Worm (Caenorhabditis elegans) whole organism, young adult: Measurements from ENCODE around the gene ZK1240.5.

Experiments
- D2030.7 ChIP-seq: fragments of 200-800 bp; sonication (Bioruptor generic); IDR thresholded peaks from 2 replicates; pipeline ENCODE4 v1.3.6; 2022; ENCODE audit warnings: missing genetic modification reagents, missing genetic modification characterization, missing compliant biosample characterization
- dox-1 ChIP-seq: fragments of 200-800 bp; sonication (Bioruptor generic); IDR thresholded peaks from 2 replicates; pipeline ENCODE4 v1.3.6; 2022; ENCODE audit warnings: missing genetic modification reagents, missing genetic modification characterization, missing compliant biosample characterization
- mxl-1 ChIP-seq: sonication (generic microtip); optimal IDR thresholded peaks from 2 replicates; lab custom pipeline; 2016; ENCODE audit warnings: missing genetic modification characterization, missing compliant biosample characterization
- nhr-179 ChIP-seq: sonication (generic microtip); optimal IDR thresholded peaks from 2 replicates; lab custom pipeline; 2016; ENCODE audit warnings: mild to moderate bottlenecking, missing genetic modification characterization, missing compliant biosample characterization
- rcor-1 ChIP-seq: fragments of 200-800 bp; sonication (Bioruptor generic); IDR thresholded peaks from 2 replicates; pipeline ENCODE4 v1.3.6; 2022; ENCODE audit warnings: missing genetic modification reagents, missing genetic modification characterization, missing compliant biosample characterization
- snpc-4 ChIP-seq, 5 experiments: fragments of 150-350 bp in 1 of 5; sonication (generic microtip) in 4 of 5; optimal IDR thresholded peaks; 2 replicates each; lab custom pipeline; 2014 to 2018; ENCODE audit warnings: missing genetic modification characterization in 5 of 5, missing biosample characterization in 3 of 5, antibody characterized with exemption in 2 of 5, mild to moderate bottlenecking in 2 of 5, missing compliant biosample characterization in 2 of 5, missing genotype in 2 of 5, moderate library complexity in 2 of 5, missing genetic modification reagents in 1 of 5
- unc-130 ChIP-seq: sonication (generic microtip); optimal IDR thresholded peaks from 2 replicates; lab custom pipeline; 2016; ENCODE audit warnings: missing genetic modification reagents, missing genetic modification characterization, missing compliant biosample characterization

- TF ChIP-seq mxl-1 (tag; lab: Kevin White, UChicago), result no peak
- no peak for TF ChIP-seq D2030.7 (GFP tag; lab: Robert Waterston, UW)
- no peak for TF ChIP-seq snpc-4 (GFP tag; optimal IDR thresholded peaks at IDR 0.05; lab: Kevin White, UChicago)
- no peak for TF ChIP-seq snpc-4 (tag; optimal IDR thresholded peaks at IDR 0.05; lab: Kevin White, UChicago)
- no peak for TF ChIP-seq nhr-179 (tag; lab: Kevin White, UChicago)
- no peak for TF ChIP-seq rcor-1 (GFP tag; lab: Robert Waterston, UW)
- TF ChIP-seq unc-130, result no peak
- TF ChIP-seq dox-1 (GFP tag; lab: Robert Waterston, UW), result no peak
Observed at ce11 chrII:2336177-2336576, 18.4 kb upstream of the ZK1240.5 start.
